Fruit fly (Drosophila melanogaster) whole organism, embryonic: Measurements from ENCODE around the gene CG31077.

Experiments
- Adf1 ChIP-seq: fragments of 200-800 bp; sonication (Bioruptor generic); IDR thresholded peaks from 2 replicates; pipeline ENCODE4 v1.3.6; 2022; ENCODE audit warnings: missing biosample characterization, missing genetic modification characterization
- BEAF-32 ChIP-seq: fragments of 200-800 bp; sonication (Bioruptor generic); optimal IDR thresholded peaks from 3 replicates; lab custom pipeline; 2017; ENCODE audit warnings: missing biosample characterization, missing genetic modification characterization, mild to moderate bottlenecking, moderate library complexity, missing genetic modification reagents
- BtbVII ChIP-seq: fragments of 200-800 bp; sonication (Bioruptor generic); optimal IDR thresholded peaks from 3 replicates; lab custom pipeline; 2017; ENCODE audit warnings: missing biosample characterization, mild to moderate bottlenecking, missing genetic modification characterization
- CG10462 ChIP-seq: fragments of 200-800 bp; sonication (Bioruptor generic); optimal IDR thresholded peaks from 2 replicates; lab custom pipeline; 2016; ENCODE audit warnings: missing biosample characterization, missing genetic modification characterization
- CG11504 ChIP-seq: fragments of 200-800 bp; sonication (Bioruptor generic); optimal IDR thresholded peaks from 3 replicates; lab custom pipeline; 2019; ENCODE audit warnings: missing biosample characterization, mild to moderate bottlenecking, missing genetic modification characterization, moderate library complexity
- CG12155 ChIP-seq: fragments of 200-800 bp; sonication (Bioruptor generic); optimal IDR thresholded peaks from 3 replicates; lab custom pipeline; 2016; ENCODE audit warnings: missing biosample characterization, missing genetic modification characterization
- CG1233 ChIP-seq: fragments of 200-800 bp; sonication (Bioruptor generic); optimal IDR thresholded peaks from 4 replicates; lab custom pipeline; 2018; ENCODE audit warnings: missing biosample characterization, mild to moderate bottlenecking, missing genetic modification characterization
- CG12769 ChIP-seq: fragments of 200-800 bp; sonication (Bioruptor generic); optimal IDR thresholded peaks from 2 replicates; lab custom pipeline; 2019; ENCODE audit warnings: missing biosample characterization, mild to moderate bottlenecking, missing genetic modification characterization, moderate library complexity
- CG1647 ChIP-seq: fragments of 200-800 bp; sonication (Bioruptor generic); optimal IDR thresholded peaks from 3 replicates; lab custom pipeline; 2016; ENCODE audit warnings: missing biosample characterization, missing genetic modification characterization
- CG2889 ChIP-seq: fragments of 200-800 bp; sonication (Bioruptor generic); IDR thresholded peaks from 3 replicates; pipeline ENCODE4 v1.3.6; 2022; ENCODE audit warnings: missing biosample characterization, missing genetic modification characterization
- CG31441 ChIP-seq: fragments of 200-800 bp; sonication (Bioruptor generic); IDR thresholded peaks from 2 replicates; pipeline ENCODE4 v1.3.6; 2022; ENCODE audit warnings: missing biosample characterization, missing genetic modification characterization
- CG34224 ChIP-seq: fragments of 200-800 bp; sonication (Bioruptor generic); IDR thresholded peaks from 3 replicates; pipeline ENCODE4 v1.3.6; 2022; ENCODE audit warnings: missing biosample characterization, missing genetic modification characterization; ENCODE audit not compliant: partially characterized antibody
- CG4854 ChIP-seq: fragments of 200-800 bp; sonication (Bioruptor generic); optimal IDR thresholded peaks from 2 replicates; lab custom pipeline; 2016; ENCODE audit warnings: missing biosample characterization, missing genetic modification characterization, inconsistent platforms
- CG6683 ChIP-seq: fragments of 200-800 bp; sonication (Bioruptor generic); optimal IDR thresholded peaks from 2 replicates; lab custom pipeline; 2017; ENCODE audit warnings: missing biosample characterization, mild to moderate bottlenecking, missing genetic modification characterization, missing genetic modification reagents
- CG6765 ChIP-seq: fragments of 200-800 bp; sonication (Bioruptor generic); optimal IDR thresholded peaks from 3 replicates; lab custom pipeline; 2017; ENCODE audit warnings: missing biosample characterization, mild to moderate bottlenecking, missing genetic modification characterization
- CG8089 ChIP-seq: fragments of 200-800 bp; sonication (Bioruptor generic); optimal IDR thresholded peaks from 3 replicates; lab custom pipeline; 2016; ENCODE audit warnings: missing biosample characterization, missing genetic modification characterization
- CG9215 ChIP-seq: fragments of 200-800 bp; sonication (Bioruptor generic); IDR thresholded peaks from 2 replicates; pipeline ENCODE4 v1.3.6; 2022; ENCODE audit warnings: missing biosample characterization, missing genetic modification characterization
- CHES-1-like ChIP-seq: fragments of 200-800 bp; sonication (Bioruptor generic); optimal IDR thresholded peaks from 2 replicates; lab custom pipeline; 2016; ENCODE audit warnings: missing biosample characterization, missing genetic modification characterization
- Dad ChIP-seq: fragments of 200-800 bp; sonication (Bioruptor generic); optimal IDR thresholded peaks from 3 replicates; lab custom pipeline; 2016; ENCODE audit warnings: missing biosample characterization, missing genetic modification characterization
- GATAe ChIP-seq: fragments of 200-800 bp; sonication (Bioruptor generic); conservative IDR thresholded peaks from 2 replicates; pipeline ENCODE4 v1.3.6; 2022; ENCODE audit warnings: missing biosample characterization, missing genetic modification characterization
- H15 ChIP-seq: fragments of 200-800 bp; sonication (Bioruptor generic); IDR thresholded peaks from 3 replicates; pipeline ENCODE4 v1.3.6; 2022; ENCODE audit warnings: missing biosample characterization, missing genetic modification characterization
- HLH3B ChIP-seq: fragments of 200-800 bp; sonication (Bioruptor generic); IDR thresholded peaks from 2 replicates; pipeline ENCODE4 v1.3.6; 2022; ENCODE audit warnings: missing biosample characterization, missing genetic modification characterization
- HmgZ ChIP-seq: fragments of 200-800 bp; sonication (Bioruptor generic); optimal IDR thresholded peaks from 2 replicates; lab custom pipeline; 2018; ENCODE audit warnings: missing biosample characterization, mild to moderate bottlenecking, missing genetic modification characterization
- Hmx ChIP-seq: fragments of 200-800 bp; sonication (Bioruptor generic); optimal IDR thresholded peaks from 2 replicates; lab custom pipeline; 2016; ENCODE audit warnings: missing biosample characterization, missing genetic modification characterization
- Mrtf ChIP-seq: fragments of 200-800 bp; sonication (Bioruptor generic); IDR thresholded peaks from 3 replicates; pipeline ENCODE4 v1.3.6; 2022; ENCODE audit warnings: missing biosample characterization, missing genetic modification characterization
- Ravus ChIP-seq: fragments of 200-800 bp; sonication (Bioruptor generic); IDR thresholded peaks from 2 replicates; pipeline ENCODE4 v1.3.6; 2022; ENCODE audit warnings: missing biosample characterization, missing genetic modification characterization
- Six4 ChIP-seq: fragments of 200-800 bp; sonication (Bioruptor generic); optimal IDR thresholded peaks from 2 replicates; lab custom pipeline; 2016; ENCODE audit warnings: missing biosample characterization, missing genetic modification characterization
- Ssrp ChIP-seq: fragments of 200-800 bp; sonication (Bioruptor generic); optimal IDR thresholded peaks from 2 replicates; lab custom pipeline; 2018; ENCODE audit warnings: missing biosample characterization, mild to moderate bottlenecking, missing genetic modification characterization, moderate library complexity
- ac ChIP-seq: fragments of 200-800 bp; sonication (Bioruptor generic); optimal IDR thresholded peaks from 3 replicates; lab custom pipeline; 2017; ENCODE audit warnings: missing biosample characterization, mild to moderate bottlenecking, missing genetic modification characterization
- bab2 ChIP-seq: fragments of 200-800 bp; sonication (Bioruptor generic); optimal IDR thresholded peaks from 2 replicates; lab custom pipeline; 2016; ENCODE audit warnings: missing biosample characterization, missing genetic modification characterization
- bigmax ChIP-seq: fragments of 200-800 bp; sonication (Bioruptor generic); optimal IDR thresholded peaks from 2 replicates; lab custom pipeline; 2018; ENCODE audit warnings: missing biosample characterization, mild to moderate bottlenecking, missing genetic modification characterization
- cad ChIP-seq: fragments of >200 bp; optimal IDR thresholded peaks from 2 replicates; lab custom pipeline; 2017; ENCODE audit warnings: missing biosample characterization, missing genetic modification characterization
- disco-r ChIP-seq: fragments of 200-800 bp; sonication (Bioruptor generic); optimal IDR thresholded peaks from 2 replicates; lab custom pipeline; 2016; ENCODE audit warnings: missing biosample characterization, missing genetic modification characterization
- dm ChIP-seq: fragments of 200-800 bp; sonication (Bioruptor generic); optimal IDR thresholded peaks from 3 replicates; lab custom pipeline; 2016; ENCODE audit warnings: missing biosample characterization, missing genetic modification characterization
- dpn ChIP-seq, 2 experiments: fragments of 200-800 bp; sonication (Bioruptor generic); optimal IDR thresholded peaks; 3 replicates each; lab custom pipeline; 2016; ENCODE audit warnings: missing biosample characterization in 2 of 2, missing genetic modification characterization in 2 of 2
- gem ChIP-seq: fragments of 200-800 bp; sonication (Bioruptor generic); optimal IDR thresholded peaks from 2 replicates; lab custom pipeline; 2019; ENCODE audit warnings: missing biosample characterization, mild to moderate bottlenecking, missing genetic modification characterization, moderate library complexity
- lab ChIP-seq: fragments of 200-800 bp; sonication (Bioruptor generic); optimal IDR thresholded peaks from 3 replicates; lab custom pipeline; 2017; ENCODE audit warnings: missing biosample characterization, missing genetic modification characterization, mild to moderate bottlenecking, moderate library complexity, missing genetic modification reagents
- mld ChIP-seq: fragments of 200-800 bp; sonication (Bioruptor generic); IDR thresholded peaks from 3 replicates; pipeline ENCODE4 v1.3.6; 2022; ENCODE audit warnings: missing biosample characterization, missing genetic modification characterization; ENCODE audit not compliant: partially characterized antibody
- pfk ChIP-seq: fragments of 200-800 bp; sonication (Bioruptor generic); optimal IDR thresholded peaks from 2 replicates; lab custom pipeline; 2018; ENCODE audit warnings: missing biosample characterization, mild to moderate bottlenecking, missing genetic modification characterization, moderate library complexity
- pita ChIP-seq: fragments of 200-800 bp; sonication (Bioruptor generic); optimal IDR thresholded peaks from 2 replicates; lab custom pipeline; 2017; ENCODE audit warnings: missing biosample characterization, mild to moderate bottlenecking, missing genetic modification characterization
- pros ChIP-seq: fragments of 200-800 bp; sonication (Bioruptor generic); optimal IDR thresholded peaks from 3 replicates; lab custom pipeline; 2019; ENCODE audit warnings: missing biosample characterization, mild to moderate bottlenecking, missing genetic modification characterization, moderate library complexity
- psq ChIP-seq: fragments of 200-800 bp; sonication (Bioruptor generic); optimal IDR thresholded peaks from 2 replicates; lab custom pipeline; 2017; ENCODE audit warnings: missing biosample characterization, missing genetic modification characterization
- schlank ChIP-seq: fragments of 200-800 bp; sonication (Bioruptor generic); optimal IDR thresholded peaks from 2 replicates; lab custom pipeline; 2018; ENCODE audit warnings: missing biosample characterization, mild to moderate bottlenecking, missing genetic modification characterization
- sens ChIP-seq: fragments of 200-800 bp; sonication (Bioruptor generic); peaks from one replicate; lab custom pipeline; 2016; ENCODE audit warnings: missing biosample characterization, missing genetic modification characterization
- slbo ChIP-seq: fragments of 200-800 bp; sonication (Bioruptor generic); IDR thresholded peaks from 2 replicates; pipeline ENCODE4 v1.3.6; 2022; ENCODE audit warnings: missing biosample characterization, missing genetic modification characterization
- tgo ChIP-seq: fragments of 200-800 bp; sonication (Bioruptor generic); IDR thresholded peaks from 3 replicates; pipeline ENCODE4 v1.3.6; 2022; ENCODE audit warnings: missing biosample characterization, missing genetic modification characterization
- tna ChIP-seq: fragments of 200-800 bp; sonication (Bioruptor generic); IDR thresholded peaks from 2 replicates; pipeline ENCODE4 v1.3.6; 2022; ENCODE audit warnings: missing biosample characterization, missing genetic modification characterization; ENCODE audit not compliant: partially characterized antibody
- ttk ChIP-seq: fragments of 200-800 bp; sonication (Bioruptor generic); IDR thresholded peaks from 2 replicates; pipeline ENCODE4 v2.1.2; 2022; ENCODE audit warnings: missing biosample characterization, missing genetic modification characterization
- usp ChIP-seq: fragments of >200 bp; optimal IDR thresholded peaks from 2 replicates; lab custom pipeline; 2017; ENCODE audit warnings: missing biosample characterization, missing genetic modification characterization
- z ChIP-seq: fragments of 200-800 bp; sonication (Bioruptor generic); IDR thresholded peaks from 3 replicates; pipeline ENCODE4 v1.3.6; 2022; ENCODE audit warnings: missing biosample characterization, missing genetic modification characterization
- zfh1 ChIP-seq: fragments of 200-800 bp; sonication (Bioruptor generic); IDR thresholded peaks from 3 replicates; pipeline ENCODE4 v1.3.6; 2022; ENCODE audit warnings: missing biosample characterization, missing genetic modification characterization

Gene CG31077

dm6 chr3R:26968823-26969638, 30.5 kb upstream of the CG31077 start (continued):
- TF ChIP-seq BEAF-32 (GFP tag; lab: Kevin White, UChicago) (no peak), dpn (GFP tag; optimal IDR thresholded peaks at IDR 0.05; lab: Kevin White, UChicago) (no peak), CG2889 (GFP tag; lab: Robert Waterston, UW) (no peak), zfh1 (GFP tag; lab: Robert Waterston, UW) (no peak), CG11504 (tag; lab: Kevin White, UChicago) (no peak), CG31441 (GFP tag; lab: Robert Waterston, UW) (no peak), HLH3B (GFP tag; lab: Robert Waterston, UW) (no peak), HmgZ (tag; lab: Kevin White, UChicago) (no peak), CG34224 (GFP tag; lab: Robert Waterston, UW) (no peak), Ravus (GFP tag; lab: Robert Waterston, UW) (no peak), Mrtf (GFP tag; lab: Robert Waterston, UW) (no peak), sens (GFP tag; lab: Kevin White, UChicago) (peak; percentile 12), Hmx (GFP tag; lab: Kevin White, UChicago) (no peak), gem (tag; lab: Kevin White, UChicago) (peak; percentile 61), tna (GFP tag; lab: Robert Waterston, UW) (no peak), z (GFP tag; lab: Robert Waterston, UW) (no peak), CG8089 (GFP tag; lab: Kevin White, UChicago) (no peak), CG6765 (GFP tag; lab: Kevin White, UChicago) (no peak), CG12155 (GFP tag; lab: Kevin White, UChicago) (no peak), CG4854 (GFP tag; lab: Kevin White, UChicago) (no peak), cad (GFP tag; lab: Kevin White, UChicago) (no peak), BtbVII (no peak), bigmax (GFP tag; lab: Kevin White, UChicago) (no peak), CG6683 (no peak), psq (GFP tag; lab: Kevin White, UChicago) (peak; percentile 64), usp (GFP tag; lab: Kevin White, UChicago) (no peak), CHES-1-like (GFP tag; lab: Kevin White, UChicago) (no peak), Dad (GFP tag; lab: Kevin White, UChicago) (no peak), pita (no peak), Six4 (GFP tag; lab: Kevin White, UChicago) (no peak), CG10462 (GFP tag; lab: Kevin White, UChicago) (no peak), pros (GFP tag; lab: Kevin White, UChicago) (no peak), schlank (tag; lab: Kevin White, UChicago) (no peak), disco-r (GFP tag; lab: Kevin White, UChicago) (no peak), dm (GFP tag; lab: Kevin White, UChicago) (no peak), tgo (GFP tag; lab: Robert Waterston, UW) (no peak; the same call in 2 of the 3 replicates), CG1647 (GFP tag; lab: Kevin White, UChicago) (no peak), lab (GFP tag; lab: Kevin White, UChicago) (no peak), GATAe (GFP tag; lab: Robert Waterston, UW) (no peak; the same call in 1 of the 2 replicates), slbo (GFP tag; lab: Robert Waterston, UW) (peak; percentile 4; the same call in 1 of the 2 replicates), ttk (no peak), mld (GFP tag; lab: Robert Waterston, UW) (no peak), bab2 (GFP tag; lab: Kevin White, UChicago) (no peak), H15 (GFP tag; lab: Robert Waterston, UW) (no peak), Adf1 (GFP tag; lab: Robert Waterston, UW) (no peak), Ssrp (tag; lab: Kevin White, UChicago) (peak; percentile 48), pfk (GFP tag; lab: Kevin White, UChicago) (no peak), CG1233 (no peak), CG9215 (GFP tag; lab: Robert Waterston, UW) (no peak), CG12769 (tag; lab: Kevin White, UChicago) (peak; percentile 80), ac (GFP tag; lab: Kevin White, UChicago) (no peak)
